Worm (Caenorhabditis elegans) whole organism, late embryonic: ENCODE data around the gene C03B1.10.

Source experiments
- C08G9.2 ChIP-seq: sonication (generic microtip); optimal IDR thresholded peaks from 2 replicates; lab custom pipeline; 2016; ENCODE audit warnings: mild to moderate bottlenecking, missing genetic modification characterization, moderate library complexity, missing compliant biosample characterization
- K02D7.2 ChIP-seq: sonication (generic microtip); optimal IDR thresholded peaks from 2 replicates; lab custom pipeline; 2017; ENCODE audit warnings: mild to moderate bottlenecking, missing genetic modification characterization, missing compliant biosample characterization
- K09A11.1 ChIP-seq: sonication (generic microtip); optimal IDR thresholded peaks from 2 replicates; lab custom pipeline; 2017; ENCODE audit warnings: antibody characterized with exemption, mild to moderate bottlenecking, missing genetic modification characterization, missing compliant biosample characterization; ENCODE audit not compliant: insufficient read depth
- T23F11.4 ChIP-seq: fragments of 200-800 bp; sonication (Bioruptor generic); optimal IDR thresholded peaks from 2 replicates; lab custom pipeline; 2018; ENCODE audit warnings: mild to moderate bottlenecking, missing genetic modification characterization, missing compliant biosample characterization
- Y22D7AL.16 ChIP-seq: sonication (generic microtip); optimal IDR thresholded peaks from 2 replicates; lab custom pipeline; 2016; ENCODE audit warnings: missing genetic modification characterization, missing compliant biosample characterization
- ahr-1 ChIP-seq: sonication (generic microtip); optimal IDR thresholded peaks from 2 replicates; lab custom pipeline; 2016; ENCODE audit warnings: missing genetic modification characterization, missing compliant biosample characterization
- ceh-14 ChIP-seq: sonication (generic microtip); optimal IDR thresholded peaks from 2 replicates; lab custom pipeline; 2016; ENCODE audit warnings: missing genotype, missing genetic modification characterization, missing compliant biosample characterization
- ceh-18 ChIP-seq: sonication (generic microtip); optimal IDR thresholded peaks from 2 replicates; lab custom pipeline; 2016; ENCODE audit warnings: missing genetic modification characterization, missing compliant biosample characterization
- ceh-22 ChIP-seq: sonication (generic microtip); optimal IDR thresholded peaks from 2 replicates; lab custom pipeline; 2017; ENCODE audit warnings: missing biosample characterization, missing genetic modification characterization
- ceh-31 ChIP-seq: sonication (generic microtip); optimal IDR thresholded peaks from 2 replicates; lab custom pipeline; 2016; ENCODE audit warnings: missing genetic modification characterization, missing compliant biosample characterization
- ceh-34 ChIP-seq: sonication (generic microtip); optimal IDR thresholded peaks from 2 replicates; lab custom pipeline; 2016; ENCODE audit warnings: mild to moderate bottlenecking, missing genetic modification characterization, missing compliant biosample characterization
- ceh-6 ChIP-seq: fragments of 200-800 bp; sonication (Bioruptor generic); optimal IDR thresholded peaks from 2 replicates; lab custom pipeline; 2018; ENCODE audit warnings: mild to moderate bottlenecking, missing genetic modification characterization, missing compliant biosample characterization
- ceh-9 ChIP-seq: sonication (generic microtip); optimal IDR thresholded peaks from 2 replicates; lab custom pipeline; 2016; ENCODE audit warnings: mild to moderate bottlenecking, missing genetic modification characterization, inconsistent platforms, missing compliant biosample characterization
- che-1 ChIP-seq: sonication (generic microtip); optimal IDR thresholded peaks from 2 replicates; lab custom pipeline; 2016; ENCODE audit warnings: mild to moderate bottlenecking, missing genetic modification characterization, missing compliant biosample characterization
- dmd-4 ChIP-seq: sonication (generic microtip); optimal IDR thresholded peaks from 2 replicates; lab custom pipeline; 2016; ENCODE audit warnings: borderline replicate concordance, missing genetic modification characterization, missing compliant biosample characterization
- elt-4 ChIP-seq: sonication (generic microtip); optimal IDR thresholded peaks from 2 replicates; lab custom pipeline; 2016; ENCODE audit warnings: missing genetic modification characterization, missing compliant biosample characterization
- ets-4 ChIP-seq: sonication (generic microtip); optimal IDR thresholded peaks from 2 replicates; lab custom pipeline; 2016; ENCODE audit warnings: missing genetic modification characterization, missing compliant biosample characterization
- eyg-1 ChIP-seq: sonication (generic microtip); optimal IDR thresholded peaks from 2 replicates; lab custom pipeline; 2016; ENCODE audit warnings: missing genotype, missing genetic modification characterization, missing compliant biosample characterization
- fkh-10 ChIP-seq: fragments of 150-350 bp; optimal IDR thresholded peaks from 2 replicates; lab custom pipeline; 2014; ENCODE audit warnings: missing biosample characterization, missing genetic modification reagents, missing genetic modification characterization
- fkh-6 ChIP-seq: sonication (generic microtip); optimal IDR thresholded peaks from 2 replicates; lab custom pipeline; 2016; ENCODE audit warnings: missing genetic modification characterization, missing compliant biosample characterization
- hlh-15 ChIP-seq: sonication (generic microtip); optimal IDR thresholded peaks from 2 replicates; lab custom pipeline; 2016; ENCODE audit warnings: missing genetic modification characterization, missing compliant biosample characterization
- hlh-6 ChIP-seq: sonication (generic microtip); optimal IDR thresholded peaks from 2 replicates; lab custom pipeline; 2016; ENCODE audit warnings: missing genotype, missing genetic modification characterization, missing compliant biosample characterization
- hlh-8 ChIP-seq: sonication (generic microtip); optimal IDR thresholded peaks from 2 replicates; lab custom pipeline; 2016; ENCODE audit warnings: missing genotype, missing genetic modification characterization, missing compliant biosample characterization
- lim-6 ChIP-seq: sonication (generic microtip); optimal IDR thresholded peaks from 2 replicates; lab custom pipeline; 2016; ENCODE audit warnings: missing genetic modification characterization, missing compliant biosample characterization
- lin-11 ChIP-seq: fragments of 200-800 bp; sonication (Bioruptor generic); optimal IDR thresholded peaks from 2 replicates; lab custom pipeline; 2018; ENCODE audit warnings: mild to moderate bottlenecking, missing genetic modification characterization, missing compliant biosample characterization
- madf-2 ChIP-seq: sonication (generic microtip); optimal IDR thresholded peaks from 2 replicates; lab custom pipeline; 2017; ENCODE audit warnings: missing genetic modification characterization, missing compliant biosample characterization
- mec-3 ChIP-seq: sonication (generic microtip); optimal IDR thresholded peaks from 2 replicates; lab custom pipeline; 2016; ENCODE audit warnings: borderline replicate concordance, missing genetic modification characterization, missing compliant biosample characterization
- nhr-11 ChIP-seq: fragments of 150-350 bp; optimal IDR thresholded peaks from 2 replicates; lab custom pipeline; 2014; ENCODE audit warnings: missing biosample characterization, missing genetic modification characterization
- npax-4 ChIP-seq: sonication (generic microtip); optimal IDR thresholded peaks from 2 replicates; lab custom pipeline; 2016; ENCODE audit warnings: missing genetic modification characterization, missing compliant biosample characterization
- pax-1 ChIP-seq: fragments of 150-350 bp; optimal IDR thresholded peaks from 2 replicates; lab custom pipeline; 2014; ENCODE audit warnings: missing biosample characterization, missing genetic modification characterization
- pqm-1 ChIP-seq: sonication (generic microtip); optimal IDR thresholded peaks from 2 replicates; lab custom pipeline; 2016; ENCODE audit warnings: missing genetic modification characterization, missing compliant biosample characterization
- pros-1 ChIP-seq: fragments of 150-350 bp; optimal IDR thresholded peaks from 2 replicates; lab custom pipeline; 2014; ENCODE audit warnings: missing biosample characterization, missing genetic modification reagents, missing genetic modification characterization
- ref-2 ChIP-seq: sonication (generic microtip); optimal IDR thresholded peaks from 2 replicates; lab custom pipeline; 2016; ENCODE audit warnings: missing genetic modification characterization, missing compliant biosample characterization
- sox-2 ChIP-seq: fragments of 200-800 bp; sonication (Bioruptor generic); IDR thresholded peaks from 2 replicates; pipeline ENCODE4 v1.3.6; 2022; ENCODE audit warnings: missing genetic modification reagents, missing genetic modification characterization, missing compliant biosample characterization
- syd-9 ChIP-seq: sonication (generic microtip); optimal IDR thresholded peaks from 2 replicates; lab custom pipeline; 2016; ENCODE audit warnings: mild to moderate bottlenecking, missing genetic modification characterization, moderate library complexity, missing compliant biosample characterization
- tbx-2 ChIP-seq: sonication (generic microtip); optimal IDR thresholded peaks from 2 replicates; lab custom pipeline; 2016; ENCODE audit warnings: missing genetic modification characterization, missing compliant biosample characterization
- tbx-7 ChIP-seq: sonication (generic microtip); optimal IDR thresholded peaks from 2 replicates; lab custom pipeline; 2016; ENCODE audit warnings: missing genotype, missing genetic modification characterization, missing compliant biosample characterization
- ttx-3 ChIP-seq: sonication (generic microtip); optimal IDR thresholded peaks from 2 replicates; lab custom pipeline; 2016; ENCODE audit warnings: missing genetic modification reagents, missing genetic modification characterization, missing compliant biosample characterization
- unc-3 ChIP-seq, 2 experiments: fragments of 200-800 bp in 1 of 2; sonication (Bioruptor generic) in 1 of 2; sonication (generic microtip) in 1 of 2; conservative IDR thresholded peaks in 1 of 2; optimal IDR thresholded peaks in 1 of 2; 2 replicates each; pipeline versions ENCODE4 v1.3.6 to Lab custom; 2016 to 2022; ENCODE audit warnings: missing compliant biosample characterization in 2 of 2, missing genetic modification characterization in 2 of 2, missing genetic modification reagents in 1 of 2
- unc-86 ChIP-seq: sonication (generic microtip); optimal IDR thresholded peaks from 2 replicates; lab custom pipeline; 2016; ENCODE audit warnings: missing genetic modification characterization, missing compliant biosample characterization
- zip-5 ChIP-seq: sonication (generic microtip); optimal IDR thresholded peaks from 2 replicates; lab custom pipeline; 2016; ENCODE audit warnings: missing genetic modification characterization, missing compliant biosample characterization

C03B1.10 gene

ce11 chrX:6350016-6350415 lies 7.7 kb downstream of the C03B1.10 start, which contains the start of gene C03B1.6:
C03B1.6 (plus strand) TSS chrX:6350316.
- TF ChIP-seq elt-4 (tag; lab: Kevin White, UChicago) (no peak), unc-86 (tag; lab: Kevin White, UChicago) (no peak), lim-6 (no peak), pqm-1 (tag; lab: Kevin White, UChicago) (no peak), ceh-34 (tag; lab: Kevin White, UChicago) (no peak), mec-3 (no peak), hlh-15 (no peak), ets-4 (no peak), K02D7.2 (tag; lab: Kevin White, UChicago) (no peak), fkh-10 (no peak), lin-11 (tag; lab: Kevin White, UChicago) (no peak), ref-2 (tag; lab: Kevin White, UChicago) (no peak), ceh-9 (tag; lab: Kevin White, UChicago) (no peak), K09A11.1 (tag; lab: Kevin White, UChicago) (no peak), tbx-7 (tag; lab: Kevin White, UChicago) (no peak), unc-3 (GFP tag; conservative IDR thresholded peaks at IDR 0.05; lab: Robert Waterston, UW) (no peak), unc-3 (tag; optimal IDR thresholded peaks at IDR 0.05; lab: Kevin White, UChicago) (no peak), pax-1 (tag; lab: Kevin White, UChicago) (no peak), ahr-1 (no peak), npax-4 (no peak), syd-9 (tag; lab: Kevin White, UChicago) (no peak)

DNA sequence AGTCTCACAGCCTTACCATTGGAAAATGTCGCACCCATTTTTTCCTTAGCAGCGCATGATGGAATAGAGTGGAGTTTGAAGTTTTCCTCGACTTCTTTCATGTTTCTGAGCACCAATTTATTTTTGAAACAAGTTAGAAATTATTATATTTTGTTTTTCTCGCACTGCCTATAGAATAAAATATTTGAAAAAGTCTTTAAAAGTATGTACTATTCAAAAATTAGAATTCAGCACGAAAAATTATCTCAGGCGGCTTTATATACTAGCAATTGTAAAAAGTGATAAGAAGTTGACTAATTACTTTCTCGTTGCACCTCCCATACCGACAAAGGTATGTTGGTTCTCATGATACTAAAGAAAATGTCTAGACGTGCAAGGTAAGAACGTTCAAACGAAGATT lies 10.7 kb downstream of the C03B1.10 start, which contains the start of gene C03B1.9:
Gene C03B1.9, minus strand, starts transcription at position 101 of the 400 bp plus-strand sequence.
- TF ChIP-seq fkh-10 = no peak
- no peak for TF ChIP-seq hlh-6 (tag; lab: Kevin White, UChicago)
- no peak for TF ChIP-seq fkh-6 (tag; lab: Kevin White, UChicago)
- no peak for TF ChIP-seq T23F11.4 (GFP tag; lab: Kevin White, UChicago)
- no peak for TF ChIP-seq che-1 (tag; lab: Kevin White, UChicago)
- TF ChIP-seq madf-2 = no peak
- TF ChIP-seq unc-3 (GFP tag; conservative IDR thresholded peaks at IDR 0.05; lab: Robert Waterston, UW) = no peak
- no peak for TF ChIP-seq unc-3 (tag; optimal IDR thresholded peaks at IDR 0.05; lab: Kevin White, UChicago)
- TF ChIP-seq ets-4 = no peak
- TF ChIP-seq tbx-2 = no peak
- no peak for TF ChIP-seq ttx-3 (tag; lab: Kevin White, UChicago)
- no peak for TF ChIP-seq ahr-1
- TF ChIP-seq eyg-1 = no peak
- TF ChIP-seq hlh-8 (tag; lab: Kevin White, UChicago) = no peak
- no peak for TF ChIP-seq syd-9 (tag; lab: Kevin White, UChicago)
- TF ChIP-seq ceh-6 (GFP tag; lab: Kevin White, UChicago) = no peak

ce11 chrX:6345785-6346184 lies 11.9 kb downstream of the C03B1.10 start:
- TF ChIP-seq Y22D7AL.16 (tag; lab: Kevin White, UChicago) (no peak), ceh-31 (tag; lab: Kevin White, UChicago) (no peak), ceh-22 (tag; lab: Kevin White, UChicago) (no peak), pros-1 (tag; lab: Kevin White, UChicago) (no peak), mec-3 (no peak), dmd-4 (no peak), sox-2 (GFP tag; lab: Robert Waterston, UW) (no peak), zip-5 (no peak), C08G9.2 (no peak), nhr-11 (tag; lab: Kevin White, UChicago) (no peak), ceh-14 (tag; lab: Kevin White, UChicago) (no peak), hlh-6 (tag; lab: Kevin White, UChicago) (no peak), ref-2 (tag; lab: Kevin White, UChicago) (no peak), ceh-18 (tag; lab: Kevin White, UChicago) (no peak), K09A11.1 (tag; lab: Kevin White, UChicago) (no peak), eyg-1 (no peak)
- TF ChIP-seq, all 69 proteins: peak for 0
